Fruit fly (Drosophila melanogaster) whole organism, adult: ENCODE measurements around the gene kek6.

Source experiments
- CG5204 ChIP-seq: fragments of 200-800 bp; sonication (Bioruptor generic); optimal IDR thresholded peaks from 2 replicates; lab custom pipeline; 2016; ENCODE audit warnings: missing biosample characterization, missing genetic modification characterization
- CG7101 ChIP-seq: fragments of 200-800 bp; sonication (Bioruptor generic); optimal IDR thresholded peaks from 2 replicates; lab custom pipeline; 2018; ENCODE audit warnings: missing biosample characterization, mild to moderate bottlenecking, missing genetic modification characterization, moderate library complexity
- Crg-1 ChIP-seq: fragments of 200-800 bp; sonication (Bioruptor generic); optimal IDR thresholded peaks from 2 replicates; lab custom pipeline; 2016; ENCODE audit warnings: missing biosample characterization, missing genetic modification characterization

- TF ChIP-seq CG5204 (no peak), CG7101 (tag; lab: Kevin White, UChicago) (no peak), Crg-1 (GFP tag; lab: Kevin White, UChicago) (no peak)
Observed at dm6 chr3R:31713306-31714123, 91.6 kb downstream of the kek6 start, which contains the start of gene ttk.
